Fruit fly (Drosophila melanogaster) whole organism, embryonic: ENCODE measurements around the gene Hsdl2.

Experiments
- BEAF-32 ChIP-seq: fragments of 200-800 bp; sonication (Bioruptor generic); optimal IDR thresholded peaks from 3 replicates; lab custom pipeline; 2017; ENCODE audit warnings: missing biosample characterization, missing genetic modification characterization, mild to moderate bottlenecking, moderate library complexity, missing genetic modification reagents
- CG10147 ChIP-seq: fragments of 200-800 bp; sonication (Bioruptor generic); optimal IDR thresholded peaks from 2 replicates; lab custom pipeline; 2019; ENCODE audit warnings: missing biosample characterization, mild to moderate bottlenecking, missing genetic modification characterization, moderate library complexity
- CG1233 ChIP-seq: fragments of 200-800 bp; sonication (Bioruptor generic); optimal IDR thresholded peaks from 4 replicates; lab custom pipeline; 2018; ENCODE audit warnings: missing biosample characterization, mild to moderate bottlenecking, missing genetic modification characterization
- CG13894 ChIP-seq: fragments of 200-800 bp; sonication (Bioruptor generic); optimal IDR thresholded peaks from 3 replicates; lab custom pipeline; 2018; ENCODE audit warnings: missing biosample characterization, mild to moderate bottlenecking, missing genetic modification characterization, moderate library complexity
- CG14667 ChIP-seq: fragments of 200-800 bp; sonication (Bioruptor generic); IDR thresholded peaks from 2 replicates; pipeline ENCODE4 v1.3.6; 2022; ENCODE audit warnings: missing biosample characterization, missing genetic modification characterization
- CG15073 ChIP-seq: fragments of 200-800 bp; sonication (Bioruptor generic); optimal IDR thresholded peaks from 2 replicates; lab custom pipeline; 2016; ENCODE audit warnings: missing biosample characterization, missing genetic modification characterization
- CG15269 ChIP-seq: fragments of 200-800 bp; sonication (Bioruptor generic); optimal IDR thresholded peaks from 2 replicates; lab custom pipeline; 2018; ENCODE audit warnings: missing biosample characterization, mild to moderate bottlenecking, missing genetic modification characterization, moderate library complexity
- CG18011 ChIP-seq: fragments of 200-800 bp; sonication (Bioruptor generic); optimal IDR thresholded peaks from 2 replicates; lab custom pipeline; 2017; ENCODE audit warnings: missing biosample characterization, missing genetic modification characterization, mild to moderate bottlenecking, moderate library complexity, missing genotype
- CG1832 ChIP-seq: fragments of 200-800 bp; sonication (Bioruptor generic); optimal IDR thresholded peaks from 2 replicates; lab custom pipeline; 2017; ENCODE audit warnings: missing biosample characterization, mild to moderate bottlenecking, missing genetic modification characterization, inconsistent platforms
- CG2199 ChIP-seq: fragments of 200-800 bp; sonication (Bioruptor generic); IDR thresholded peaks from 3 replicates; pipeline ENCODE4 v1.3.6; 2022; ENCODE audit warnings: missing biosample characterization, missing genetic modification characterization
- CG2678 ChIP-seq: fragments of 200-800 bp; sonication (Bioruptor generic); optimal IDR thresholded peaks from 3 replicates; lab custom pipeline; 2019; ENCODE audit warnings: missing biosample characterization, mild to moderate bottlenecking, missing genetic modification characterization, moderate library complexity
- CG31224 ChIP-seq: fragments of 200-800 bp; sonication (Bioruptor generic); IDR thresholded peaks from 2 replicates; pipeline ENCODE4 v1.3.6; 2022; ENCODE audit warnings: missing biosample characterization, missing genetic modification characterization
- CG7987 ChIP-seq: fragments of 200-800 bp; sonication (Bioruptor generic); optimal IDR thresholded peaks from 2 replicates; lab custom pipeline; 2018; ENCODE audit warnings: missing biosample characterization, mild to moderate bottlenecking, missing genetic modification characterization, moderate library complexity
- CG9609 ChIP-seq: fragments of 200-800 bp; sonication (Bioruptor generic); optimal IDR thresholded peaks from 3 replicates; lab custom pipeline; 2016; ENCODE audit warnings: missing biosample characterization, missing genetic modification characterization
- D ChIP-seq, 2 experiments: fragments of 200-800 bp in 1 of 2; fragments of >200 bp in 1 of 2; sonication (Bioruptor generic) in 1 of 2; optimal IDR thresholded peaks; 2 replicates in 1 of 2; 3 replicates in 1 of 2; lab custom pipeline; 2017; ENCODE audit warnings: mild to moderate bottlenecking in 1 of 2, missing biosample characterization in 1 of 2, missing genetic modification characterization in 1 of 2, missing genetic modification reagents in 1 of 2
- Dfd ChIP-seq, 2 experiments: fragments of >200 bp; optimal IDR thresholded peaks; 2 replicates each; lab custom pipeline; 2017; ENCODE audit warnings: missing biosample characterization in 2 of 2, missing genetic modification characterization in 2 of 2
- Doc3 ChIP-seq: fragments of 200-800 bp; sonication (Bioruptor generic); IDR thresholded peaks from 3 replicates; pipeline ENCODE4 v1.3.6; 2022; ENCODE audit warnings: missing biosample characterization, missing genetic modification characterization; ENCODE audit not compliant: partially characterized antibody
- HLH4C ChIP-seq: fragments of 200-800 bp; sonication (Bioruptor generic); IDR thresholded peaks from 3 replicates; pipeline ENCODE4 v1.3.6; 2022; ENCODE audit warnings: missing biosample characterization, missing genetic modification characterization; ENCODE audit not compliant: partially characterized antibody
- Hr3 ChIP-seq: fragments of 200-800 bp; sonication (Bioruptor generic); optimal IDR thresholded peaks from 3 replicates; lab custom pipeline; 2016; ENCODE audit warnings: missing biosample characterization, missing genetic modification characterization
- Kr ChIP-seq: fragments of 200-800 bp; sonication (Bioruptor generic); optimal IDR thresholded peaks from 2 replicates; lab custom pipeline; 2017; ENCODE audit warnings: missing biosample characterization, mild to moderate bottlenecking, missing genetic modification characterization
- MBD-R2 ChIP-seq: fragments of 200-800 bp; sonication (Bioruptor generic); IDR thresholded peaks from 2 replicates; pipeline ENCODE4 v1.3.6; 2022; ENCODE audit warnings: missing biosample characterization, missing genetic modification characterization
- Mrtf ChIP-seq: fragments of 200-800 bp; sonication (Bioruptor generic); IDR thresholded peaks from 3 replicates; pipeline ENCODE4 v1.3.6; 2022; ENCODE audit warnings: missing biosample characterization, missing genetic modification characterization
- Myb ChIP-seq: fragments of 200-800 bp; sonication (Bioruptor generic); optimal IDR thresholded peaks from 2 replicates; lab custom pipeline; 2016; ENCODE audit warnings: missing biosample characterization, missing genetic modification characterization
- NFAT ChIP-seq: fragments of 200-800 bp; sonication (Bioruptor generic); IDR thresholded peaks from 2 replicates; pipeline ENCODE4 v1.3.6; 2022; ENCODE audit warnings: missing biosample characterization, missing genetic modification characterization
- Nf-YB ChIP-seq: fragments of 200-800 bp; sonication (Bioruptor generic); optimal IDR thresholded peaks from 3 replicates; lab custom pipeline; 2019; ENCODE audit warnings: missing biosample characterization, mild to moderate bottlenecking, missing genetic modification characterization, moderate library complexity
- bigmax ChIP-seq: fragments of 200-800 bp; sonication (Bioruptor generic); optimal IDR thresholded peaks from 2 replicates; lab custom pipeline; 2018; ENCODE audit warnings: missing biosample characterization, mild to moderate bottlenecking, missing genetic modification characterization
- eyg ChIP-seq: fragments of 200-800 bp; sonication (Bioruptor generic); optimal IDR thresholded peaks from 3 replicates; lab custom pipeline; 2016; ENCODE audit warnings: missing biosample characterization, missing genetic modification characterization
- fd64A ChIP-seq: fragments of 200-800 bp; sonication (Bioruptor generic); optimal IDR thresholded peaks from 3 replicates; lab custom pipeline; 2018; ENCODE audit warnings: missing biosample characterization, mild to moderate bottlenecking, missing genetic modification characterization
- fd96Cb ChIP-seq: fragments of 200-800 bp; sonication (Bioruptor generic); optimal IDR thresholded peaks from 2 replicates; lab custom pipeline; 2018; ENCODE audit warnings: missing biosample characterization, mild to moderate bottlenecking, missing genetic modification characterization, moderate library complexity
- hb ChIP-seq: fragments of 200-800 bp; sonication (Bioruptor generic); IDR thresholded peaks from 3 replicates; pipeline ENCODE4 v1.3.6; 2022; ENCODE audit warnings: missing biosample characterization, missing genetic modification characterization; ENCODE audit not compliant: partially characterized antibody
- hth ChIP-seq: fragments of >200 bp; optimal IDR thresholded peaks from 2 replicates; lab custom pipeline; 2017; ENCODE audit warnings: inconsistent platforms
- ind ChIP-seq: fragments of 200-800 bp; sonication (Bioruptor generic); optimal IDR thresholded peaks from 3 replicates; lab custom pipeline; 2016; ENCODE audit warnings: missing biosample characterization, missing genetic modification characterization
- insv ChIP-seq, 2 experiments: fragments of 200-800 bp; sonication (Bioruptor generic); optimal IDR thresholded peaks; 3 replicates each; lab custom pipeline; 2016 to 2018; ENCODE audit warnings: missing biosample characterization in 2 of 2, missing genetic modification characterization in 2 of 2
- lov ChIP-seq, 2 experiments: fragments of 200-800 bp in 1 of 2; fragments of >200 bp in 1 of 2; sonication (Bioruptor generic) in 1 of 2; IDR thresholded peaks in 1 of 2; optimal IDR thresholded peaks in 1 of 2; 2 replicates in 1 of 2; 3 replicates in 1 of 2; pipeline versions ENCODE4 v1.3.6 to Lab custom; 2017 to 2022; ENCODE audit warnings: missing biosample characterization in 1 of 2, missing genetic modification characterization in 1 of 2
- luna ChIP-seq: fragments of 200-800 bp; sonication (Bioruptor generic); optimal IDR thresholded peaks from 2 replicates; lab custom pipeline; 2016; ENCODE audit warnings: missing biosample characterization, missing genetic modification characterization
- maf-S ChIP-seq: fragments of 200-800 bp; sonication (Bioruptor generic); optimal IDR thresholded peaks from 2 replicates; lab custom pipeline; 2016; ENCODE audit warnings: missing biosample characterization, missing genetic modification characterization
- pfk ChIP-seq: fragments of 200-800 bp; sonication (Bioruptor generic); optimal IDR thresholded peaks from 2 replicates; lab custom pipeline; 2018; ENCODE audit warnings: missing biosample characterization, mild to moderate bottlenecking, missing genetic modification characterization, moderate library complexity
- pita ChIP-seq: fragments of 200-800 bp; sonication (Bioruptor generic); optimal IDR thresholded peaks from 2 replicates; lab custom pipeline; 2017; ENCODE audit warnings: missing biosample characterization, mild to moderate bottlenecking, missing genetic modification characterization
- repo ChIP-seq: fragments of 200-800 bp; sonication (Bioruptor generic); optimal IDR thresholded peaks from 2 replicates; lab custom pipeline; 2016; ENCODE audit warnings: missing biosample characterization, missing genetic modification characterization
- row ChIP-seq: fragments of 200-800 bp; sonication (Bioruptor generic); IDR thresholded peaks from 3 replicates; pipeline ENCODE4 v1.3.6; 2022; ENCODE audit warnings: missing biosample characterization, missing genetic modification characterization
- run ChIP-seq: fragments of 200-800 bp; sonication (Bioruptor generic); optimal IDR thresholded peaks from 3 replicates; lab custom pipeline; 2018; ENCODE audit warnings: missing biosample characterization, mild to moderate bottlenecking, missing genetic modification characterization
- sc ChIP-seq, 3 experiments: fragments of >200 bp in 2 of 3; fragments of 200-800 bp in 1 of 3; sonication (Bioruptor generic) in 1 of 3; optimal IDR thresholded peaks; 2 replicates in 2 of 3; 3 replicates in 1 of 3; lab custom pipeline; 2017; ENCODE audit warnings: mild to moderate bottlenecking in 1 of 3, missing biosample characterization in 1 of 3, missing genetic modification characterization in 1 of 3, missing genetic modification reagents in 1 of 3
- shn ChIP-seq: fragments of 200-800 bp; sonication (Bioruptor generic); optimal IDR thresholded peaks from 3 replicates; lab custom pipeline; 2016; ENCODE audit warnings: missing biosample characterization, missing genetic modification characterization
- sob ChIP-seq: fragments of 200-800 bp; sonication (Bioruptor generic); IDR thresholded peaks from 2 replicates; pipeline ENCODE4 v1.3.6; 2022; ENCODE audit warnings: missing biosample characterization, missing genetic modification characterization
- tap ChIP-seq: fragments of 200-800 bp; optimal IDR thresholded peaks from 3 replicates; lab custom pipeline; 2019; ENCODE audit warnings: missing biosample characterization, mild to moderate bottlenecking, missing genetic modification characterization, moderate library complexity
- toy ChIP-seq: fragments of 200-800 bp; sonication (Bioruptor generic); IDR thresholded peaks from 2 replicates; pipeline ENCODE4 v1.3.6; 2022; ENCODE audit warnings: missing biosample characterization, missing genetic modification characterization
- trem ChIP-seq: fragments of 200-800 bp; optimal IDR thresholded peaks from 3 replicates; lab custom pipeline; 2019; ENCODE audit warnings: missing biosample characterization, mild to moderate bottlenecking, missing genetic modification characterization, moderate library complexity
- usp ChIP-seq: fragments of >200 bp; optimal IDR thresholded peaks from 2 replicates; lab custom pipeline; 2017; ENCODE audit warnings: missing biosample characterization, missing genetic modification characterization

Gene Hsdl2

dm6 chr3R:27677174-27677726 lies at the start of gene Hsdl2 (continued):
- TF ChIP-seq fd64A (GFP tag; lab: Kevin White, UChicago) (no peak), Kr (GFP tag; lab: Kevin White, UChicago) (no peak), CG7987 (GFP tag; lab: Kevin White, UChicago) (peak; percentile 28), eyg (GFP tag; lab: Kevin White, UChicago) (no peak), fd96Cb (tag; lab: Kevin White, UChicago) (no peak), CG15269 (no peak), hth (lab: Kevin White, UChicago) (no peak), BEAF-32 (GFP tag; lab: Kevin White, UChicago) (peak; percentile 83), insv (GFP tag; optimal IDR thresholded peaks at IDR 0.05; lab: Kevin White, UChicago) (no peak), trem (tag; lab: Kevin White, UChicago) (peak; percentile 57), Nf-YB (peak; percentile 24), hb (GFP tag; lab: Robert Waterston, UW) (peak; percentile 53; the same call in 1 of the 3 replicates), Mrtf (GFP tag; lab: Robert Waterston, UW) (no peak), CG2199 (GFP tag; lab: Robert Waterston, UW) (no peak), Doc3 (GFP tag; lab: Robert Waterston, UW) (peak; percentile 39; the same call in 2 of the 3 replicates), CG1233 (GFP tag; lab: Kevin White, UChicago) (no peak), sc (optimal IDR thresholded peaks at IDR 0.05; lab: Kevin White, UChicago) (no peak), sc (GFP tag; optimal IDR thresholded peaks at IDR 0.05; lab: Kevin White, UChicago) (no peak), bigmax (GFP tag; lab: Kevin White, UChicago) (no peak), ind (GFP tag; lab: Kevin White, UChicago) (peak; percentile 55), repo (GFP tag; lab: Kevin White, UChicago) (no peak), sob (GFP tag; lab: Robert Waterston, UW) (peak; percentile 27; the same call in 1 of the 2 replicates), CG31224 (GFP tag; lab: Robert Waterston, UW) (0 out of 2 replicates have a peak, but pooled peaks have one; percentile 31), Myb (peak; percentile 74), CG9609 (peak; percentile 1), D (optimal IDR thresholded peaks at IDR 0.05; lab: Kevin White, UChicago) (no peak), D (GFP tag; optimal IDR thresholded peaks at IDR 0.05; lab: Kevin White, UChicago) (no peak), CG18011 (no peak), HLH4C (GFP tag; lab: Robert Waterston, UW) (peak; percentile 85), run (no peak), CG1832 (GFP tag; lab: Kevin White, UChicago) (no peak), CG15073 (GFP tag; lab: Kevin White, UChicago) (no peak), luna (GFP tag; lab: Kevin White, UChicago) (no peak), pita (GFP tag; lab: Kevin White, UChicago) (peak; percentile 53), CG13894 (no peak), MBD-R2 (GFP tag; lab: Robert Waterston, UW) (peak; percentile 61), Hr3 (GFP tag; lab: Kevin White, UChicago) (peak; percentile 34), CG14667 (GFP tag; lab: Robert Waterston, UW) (peak; percentile 21; the same call in 1 of the 2 replicates), usp (GFP tag; lab: Kevin White, UChicago) (no peak), NFAT (peak; percentile 27; the same call in 1 of the 2 replicates), CG2678 (tag; lab: Kevin White, UChicago) (no peak), maf-S (GFP tag; lab: Kevin White, UChicago) (no peak), Dfd (GFP tag; optimal IDR thresholded peaks at IDR 0.05; lab: Kevin White, UChicago) (no peak), pfk (GFP tag; lab: Kevin White, UChicago) (no peak), CG10147 (GFP tag; lab: Kevin White, UChicago) (no peak), shn (GFP tag; lab: Kevin White, UChicago) (no peak), row (GFP tag; lab: Robert Waterston, UW) (peak; percentile 75), toy (GFP tag; lab: Robert Waterston, UW) (no peak), lov (optimal IDR thresholded peaks at IDR 0.05; lab: Kevin White, UChicago) (no peak), lov (GFP tag; IDR thresholded peaks at IDR 0.05; lab: Robert Waterston, UW) (no peak), tap (tag; lab: Kevin White, UChicago) (no peak)
